Fruit fly (Drosophila melanogaster) S2 (cell line): ENCODE measurements around the gene CG15425.

Experiments
- CG8478 ChIP-seq: fragments of >200 bp; optimal IDR thresholded peaks from 2 replicates; lab custom pipeline; 2018
- CTCF ChIP-seq, 2 experiments: fragments of >200 bp; optimal IDR thresholded peaks; 2 replicates each; lab custom pipeline; 2018

- no peak for TF ChIP-seq CTCF (optimal IDR thresholded peaks at IDR 0.05; lab: Kevin White, UChicago)
- no peak for TF ChIP-seq CG8478 (lab: Kevin White, UChicago)
These were observed 35.2 kb downstream of the CG15425 start for dm6 chr2L:4292560-4292959.
